Fruit fly (Drosophila melanogaster) whole organism, prepupa: ENCODE data around the gene Osi11.

Source experiments
- CG10631 ChIP-seq: fragments of 200-800 bp; sonication (Bioruptor generic); optimal IDR thresholded peaks from 2 replicates; lab custom pipeline; 2016; ENCODE audit warnings: missing biosample characterization, missing genetic modification characterization
- CG8632 ChIP-seq: fragments of 200-800 bp; sonication (Bioruptor generic); optimal IDR thresholded peaks from 3 replicates; lab custom pipeline; 2016; ENCODE audit warnings: missing biosample characterization, missing genetic modification characterization
- Ets21C ChIP-seq: fragments of 200-800 bp; sonication (Bioruptor generic); optimal IDR thresholded peaks from 3 replicates; lab custom pipeline; 2016; ENCODE audit warnings: missing biosample characterization, missing genetic modification characterization
- Smox ChIP-seq: fragments of 200-800 bp; sonication (Bioruptor generic); optimal IDR thresholded peaks from 3 replicates; lab custom pipeline; 2016; ENCODE audit warnings: missing biosample characterization, missing genetic modification characterization

DNA sequence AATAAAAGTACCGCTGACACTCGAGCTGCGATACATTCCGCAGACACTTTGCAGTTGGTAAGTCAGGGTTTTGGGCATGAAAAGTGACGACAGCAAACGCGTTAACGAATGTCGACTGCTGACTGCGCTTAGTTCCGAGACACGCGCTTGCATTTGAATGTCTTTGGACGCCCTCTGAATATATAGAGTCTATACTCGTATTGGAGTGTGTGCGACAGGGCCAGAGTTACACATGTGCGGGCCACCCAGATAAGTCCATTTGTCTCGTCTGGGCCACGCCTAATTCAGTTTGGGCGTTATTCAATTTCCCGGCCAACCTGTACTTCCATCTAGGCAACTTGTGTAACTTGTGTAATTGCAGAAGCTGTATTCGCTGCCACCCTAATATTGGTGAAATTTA lies 21.7 kb upstream of the Osi11 start:
- TF ChIP-seq CG8632 (no peak), Smox (GFP tag; lab: Kevin White, UChicago) (no peak), Ets21C (GFP tag; lab: Kevin White, UChicago) (no peak), CG10631 (GFP tag; lab: Kevin White, UChicago) (no peak)
